Fruit fly (Drosophila melanogaster) whole organism, embryonic: ENCODE data around the gene CG43120.
A peak's percentile ranks its signal among the peaks of the same experiment; 100 is the strongest.

ENCODE experiments used
- Aef1 ChIP-seq: fragments of 200-800 bp; sonication (Bioruptor generic); IDR thresholded peaks from 3 replicates; pipeline ENCODE4 v1.3.6; 2022; ENCODE audit warnings: missing biosample characterization, missing genetic modification characterization
- Atf6 ChIP-seq: fragments of 200-800 bp; sonication (Bioruptor generic); IDR thresholded peaks from 2 replicates; pipeline ENCODE4 v1.3.6; 2022; ENCODE audit warnings: missing biosample characterization, missing genetic modification characterization
- B-H1 ChIP-seq: fragments of 200-800 bp; sonication (Bioruptor generic); IDR thresholded peaks from 3 replicates; pipeline ENCODE4 v1.3.6; 2022; ENCODE audit warnings: missing biosample characterization, missing genetic modification characterization
- CG10431 ChIP-seq: fragments of 200-800 bp; sonication (Bioruptor generic); optimal IDR thresholded peaks from 3 replicates; lab custom pipeline; 2018; ENCODE audit warnings: missing biosample characterization, mild to moderate bottlenecking, missing genetic modification characterization
- CG12659 ChIP-seq: fragments of 200-800 bp; sonication (Bioruptor generic); optimal IDR thresholded peaks from 3 replicates; lab custom pipeline; 2017; ENCODE audit warnings: mild to moderate bottlenecking, missing biosample characterization, missing genetic modification reagents, missing genetic modification characterization
- CG15601 ChIP-seq: fragments of 200-800 bp; sonication (Bioruptor generic); optimal IDR thresholded peaks from 3 replicates; lab custom pipeline; 2019; ENCODE audit warnings: missing biosample characterization, mild to moderate bottlenecking, missing genetic modification characterization, moderate library complexity
- CG17802 ChIP-seq: fragments of 200-800 bp; sonication (Bioruptor generic); optimal IDR thresholded peaks from 2 replicates; lab custom pipeline; 2018; ENCODE audit warnings: missing biosample characterization, mild to moderate bottlenecking, missing genetic modification characterization, moderate library complexity
- CG18262 ChIP-seq: fragments of 200-800 bp; optimal IDR thresholded peaks from 3 replicates; lab custom pipeline; 2019; ENCODE audit warnings: missing biosample characterization, mild to moderate bottlenecking, missing genetic modification characterization, moderate library complexity
- CG1832 ChIP-seq: fragments of 200-800 bp; sonication (Bioruptor generic); optimal IDR thresholded peaks from 2 replicates; lab custom pipeline; 2017; ENCODE audit warnings: missing biosample characterization, mild to moderate bottlenecking, missing genetic modification characterization, inconsistent platforms
- CG2116 ChIP-seq: fragments of 200-800 bp; sonication (Bioruptor generic); optimal IDR thresholded peaks from 3 replicates; lab custom pipeline; 2018; ENCODE audit warnings: missing biosample characterization, mild to moderate bottlenecking, missing genetic modification characterization
- CG2120 ChIP-seq: fragments of 200-800 bp; sonication (Bioruptor generic); optimal IDR thresholded peaks from 3 replicates; lab custom pipeline; 2016; ENCODE audit warnings: missing biosample characterization, missing genetic modification characterization
- CG5953 ChIP-seq: fragments of 200-800 bp; sonication (Bioruptor generic); IDR thresholded peaks from 2 replicates; pipeline ENCODE4 v1.3.6; 2022; ENCODE audit warnings: missing biosample characterization, missing genetic modification characterization
- CG6791 ChIP-seq: fragments of 200-800 bp; sonication (Bioruptor generic); IDR thresholded peaks from 3 replicates; pipeline ENCODE4 v1.3.6; 2022; ENCODE audit warnings: missing biosample characterization, missing genetic modification characterization; ENCODE audit not compliant: partially characterized antibody
- CG7839 ChIP-seq: fragments of 200-800 bp; sonication (Bioruptor generic); optimal IDR thresholded peaks from 3 replicates; lab custom pipeline; 2018; ENCODE audit warnings: missing biosample characterization, mild to moderate bottlenecking, missing genetic modification characterization, moderate library complexity
- CG8388 ChIP-seq: fragments of 200-800 bp; sonication (Bioruptor generic); optimal IDR thresholded peaks from 2 replicates; lab custom pipeline; 2019; ENCODE audit warnings: missing biosample characterization, mild to moderate bottlenecking, missing genetic modification characterization, moderate library complexity
- CG8944 ChIP-seq: fragments of 200-800 bp; sonication (Bioruptor generic); optimal IDR thresholded peaks from 3 replicates; lab custom pipeline; 2016; ENCODE audit warnings: missing biosample characterization, missing genetic modification characterization
- CG9727 ChIP-seq: fragments of 200-800 bp; sonication (Bioruptor generic); optimal IDR thresholded peaks from 3 replicates; lab custom pipeline; 2017; ENCODE audit warnings: missing biosample characterization, mild to moderate bottlenecking, missing genetic modification characterization
- CG9797 ChIP-seq: fragments of 200-800 bp; sonication (Bioruptor generic); optimal IDR thresholded peaks from 3 replicates; lab custom pipeline; 2018; ENCODE audit warnings: missing biosample characterization, mild to moderate bottlenecking, missing genetic modification characterization
- CoRest ChIP-seq: fragments of 200-800 bp; sonication (Bioruptor generic); optimal IDR thresholded peaks from 3 replicates; lab custom pipeline; 2018; ENCODE audit warnings: missing biosample characterization, mild to moderate bottlenecking, missing genetic modification characterization, moderate library complexity
- Dad ChIP-seq: fragments of 200-800 bp; sonication (Bioruptor generic); optimal IDR thresholded peaks from 3 replicates; lab custom pipeline; 2016; ENCODE audit warnings: missing biosample characterization, missing genetic modification characterization
- Dek ChIP-seq: fragments of 200-800 bp; sonication (Bioruptor generic); optimal IDR thresholded peaks from 3 replicates; lab custom pipeline; 2019; ENCODE audit warnings: missing biosample characterization, mild to moderate bottlenecking, missing genetic modification characterization, moderate library complexity
- Dp ChIP-seq: fragments of 200-800 bp; sonication (Bioruptor generic); optimal IDR thresholded peaks from 2 replicates; lab custom pipeline; 2018; ENCODE audit warnings: missing biosample characterization, mild to moderate bottlenecking, missing genetic modification characterization, moderate library complexity
- HLH3B ChIP-seq: fragments of 200-800 bp; sonication (Bioruptor generic); IDR thresholded peaks from 2 replicates; pipeline ENCODE4 v1.3.6; 2022; ENCODE audit warnings: missing biosample characterization, missing genetic modification characterization
- HLH54F ChIP-seq: fragments of 200-800 bp; sonication (Bioruptor generic); optimal IDR thresholded peaks from 3 replicates; lab custom pipeline; 2016; ENCODE audit warnings: missing biosample characterization, missing genetic modification characterization
- Hand ChIP-seq: fragments of 200-800 bp; sonication (Bioruptor generic); optimal IDR thresholded peaks from 2 replicates; lab custom pipeline; 2017; ENCODE audit warnings: mild to moderate bottlenecking, missing biosample characterization, missing genetic modification reagents, missing genetic modification characterization
- Hr51 ChIP-seq, 2 experiments: fragments of 200-800 bp; sonication (Bioruptor generic); optimal IDR thresholded peaks; 2 replicates in 1 of 2; 3 replicates in 1 of 2; lab custom pipeline; 2016 to 2018; ENCODE audit warnings: missing biosample characterization in 2 of 2, missing genetic modification characterization in 2 of 2, mild to moderate bottlenecking in 1 of 2, moderate library complexity in 1 of 2
- Lim3 ChIP-seq: fragments of 200-800 bp; sonication (Bioruptor generic); IDR thresholded peaks from 2 replicates; pipeline ENCODE4 v1.3.6; 2022; ENCODE audit warnings: missing biosample characterization, missing genetic modification characterization
- Meics ChIP-seq: fragments of 200-800 bp; sonication (Bioruptor generic); optimal IDR thresholded peaks from 2 replicates; lab custom pipeline; 2017; ENCODE audit warnings: missing biosample characterization, mild to moderate bottlenecking, missing genetic modification characterization
- NfI ChIP-seq: fragments of 200-800 bp; sonication (Bioruptor generic); optimal IDR thresholded peaks from 3 replicates; lab custom pipeline; 2018; ENCODE audit warnings: missing biosample characterization, mild to moderate bottlenecking, missing genetic modification characterization, moderate library complexity
- PHDP ChIP-seq: fragments of 200-800 bp; sonication (Bioruptor generic); optimal IDR thresholded peaks from 3 replicates; lab custom pipeline; 2018; ENCODE audit warnings: missing biosample characterization, mild to moderate bottlenecking, missing genetic modification characterization, moderate library complexity
- Rfx ChIP-seq: fragments of 200-800 bp; sonication (Bioruptor generic); IDR thresholded peaks from 2 replicates; pipeline ENCODE4 v1.3.6; 2022; ENCODE audit warnings: missing biosample characterization, missing genetic modification characterization
- YL-1 ChIP-seq: fragments of 200-800 bp; sonication (Bioruptor generic); optimal IDR thresholded peaks from 3 replicates; lab custom pipeline; 2017; ENCODE audit warnings: missing biosample characterization, mild to moderate bottlenecking, missing genetic modification characterization
- bigmax ChIP-seq: fragments of 200-800 bp; sonication (Bioruptor generic); optimal IDR thresholded peaks from 2 replicates; lab custom pipeline; 2018; ENCODE audit warnings: missing biosample characterization, mild to moderate bottlenecking, missing genetic modification characterization
- br ChIP-seq: fragments of >200 bp; optimal IDR thresholded peaks from 2 replicates; lab custom pipeline; 2017
- cad ChIP-seq: fragments of >200 bp; optimal IDR thresholded peaks from 2 replicates; lab custom pipeline; 2017; ENCODE audit warnings: missing biosample characterization, missing genetic modification characterization
- ci ChIP-seq: fragments of 200-800 bp; sonication (Bioruptor generic); IDR thresholded peaks from 3 replicates; pipeline ENCODE4 v1.3.6; 2022; ENCODE audit warnings: missing biosample characterization, missing genetic modification characterization
- corto ChIP-seq: fragments of 200-800 bp; sonication (Bioruptor generic); optimal IDR thresholded peaks from 2 replicates; lab custom pipeline; 2016; ENCODE audit warnings: missing biosample characterization, mild to moderate bottlenecking, missing genetic modification characterization, moderate library complexity
- jing ChIP-seq: fragments of 200-800 bp; sonication (Bioruptor generic); optimal IDR thresholded peaks from 2 replicates; lab custom pipeline; 2018; ENCODE audit warnings: missing biosample characterization, mild to moderate bottlenecking, missing genetic modification characterization
- lilli ChIP-seq: fragments of 200-800 bp; sonication (Bioruptor generic); optimal IDR thresholded peaks from 3 replicates; lab custom pipeline; 2016; ENCODE audit warnings: missing biosample characterization, missing genetic modification characterization
- mld ChIP-seq: fragments of 200-800 bp; sonication (Bioruptor generic); IDR thresholded peaks from 3 replicates; pipeline ENCODE4 v1.3.6; 2022; ENCODE audit warnings: missing biosample characterization, missing genetic modification characterization; ENCODE audit not compliant: partially characterized antibody
- p53 ChIP-seq: fragments of 200-800 bp; sonication (Bioruptor generic); optimal IDR thresholded peaks from 2 replicates; lab custom pipeline; 2016; ENCODE audit warnings: missing biosample characterization, missing genetic modification characterization
- ranshi ChIP-seq: fragments of 200-800 bp; sonication (Bioruptor generic); IDR thresholded peaks from 2 replicates; pipeline ENCODE4 v1.3.6; 2022; ENCODE audit warnings: missing biosample characterization, missing genetic modification characterization
- scrt ChIP-seq: fragments of 200-800 bp; sonication (Bioruptor generic); optimal IDR thresholded peaks from 2 replicates; lab custom pipeline; 2018; ENCODE audit warnings: missing biosample characterization, mild to moderate bottlenecking, missing genetic modification characterization, moderate library complexity
- sna ChIP-seq: fragments of 200-800 bp; sonication (Bioruptor generic); IDR thresholded peaks from 2 replicates; pipeline ENCODE4 v1.3.6; 2022; ENCODE audit warnings: missing biosample characterization, missing genetic modification characterization; ENCODE audit not compliant: partially characterized antibody
- so ChIP-seq: fragments of 200-800 bp; sonication (Bioruptor generic); IDR thresholded peaks from 3 replicates; pipeline ENCODE4 v1.3.6; 2022; ENCODE audit warnings: missing biosample characterization, missing genetic modification characterization
- unc-4 ChIP-seq: fragments of 200-800 bp; sonication (Bioruptor generic); IDR thresholded peaks from 2 replicates; pipeline ENCODE4 v1.3.6; 2022; ENCODE audit warnings: missing biosample characterization, missing genetic modification characterization; ENCODE audit not compliant: partially characterized antibody
- unpg ChIP-seq: fragments of 200-800 bp; sonication (Bioruptor generic); optimal IDR thresholded peaks from 3 replicates; lab custom pipeline; 2018; ENCODE audit warnings: missing biosample characterization, mild to moderate bottlenecking, missing genetic modification characterization, moderate library complexity
- zen ChIP-seq: fragments of 200-800 bp; sonication (Bioruptor generic); optimal IDR thresholded peaks from 3 replicates; lab custom pipeline; 2018; ENCODE audit warnings: missing biosample characterization, mild to moderate bottlenecking, missing genetic modification characterization, moderate library complexity

Gene CG43120

dm6 chr3L:14363103-14363751 is 18.5 kb upstream of the CG43120 start (continued):
- TF ChIP-seq Dad (GFP tag; lab: Kevin White, UChicago) (no peak), zen (tag; lab: Kevin White, UChicago) (no peak), lilli (peak; percentile 6), CG9797 (GFP tag; lab: Kevin White, UChicago) (no peak), CG10431 (no peak), sna (no peak), CoRest (tag; lab: Kevin White, UChicago) (peak; percentile 70), PHDP (peak; percentile 45), Dek (tag; lab: Kevin White, UChicago) (peak; percentile 17), HLH54F (GFP tag; lab: Kevin White, UChicago) (no peak), Rfx (no peak), CG5953 (0 out of 2 replicates have a peak, but pooled peaks have one; percentile 30), CG6791 (GFP tag; lab: Robert Waterston, UW) (0 out of 3 replicates have a peak, but pooled peaks have one; percentile 16), Atf6 (GFP tag; lab: Robert Waterston, UW) (0 out of 2 replicates have a peak, but pooled peaks have one; percentile 34), CG17802 (no peak), Meics (peak; percentile 38), YL-1 (GFP tag; lab: Kevin White, UChicago) (no peak), CG18262 (tag; lab: Kevin White, UChicago) (peak; percentile 70), CG15601 (tag; lab: Kevin White, UChicago) (no peak), bigmax (GFP tag; lab: Kevin White, UChicago) (no peak), unc-4 (GFP tag; lab: Robert Waterston, UW) (no peak), CG7839 (tag; lab: Kevin White, UChicago) (peak; percentile 67), CG9727 (GFP tag; lab: Kevin White, UChicago) (peak; percentile 21), CG8944 (no peak), CG1832 (GFP tag; lab: Kevin White, UChicago) (no peak), HLH3B (GFP tag; lab: Robert Waterston, UW) (peak; percentile 55; the same call in 1 of the 2 replicates), p53 (GFP tag; lab: Kevin White, UChicago) (no peak), Dp (GFP tag; lab: Kevin White, UChicago) (no peak), so (0 out of 3 replicates have a peak, but pooled peaks have one; percentile 30), ranshi (0 out of 2 replicates have a peak, but pooled peaks have one; percentile 14), CG2116 (GFP tag; lab: Kevin White, UChicago) (no peak), cad (no peak), scrt (GFP tag; lab: Kevin White, UChicago) (no peak), Lim3 (peak; percentile 58; the same call in 1 of the 2 replicates), Hand (GFP tag; lab: Kevin White, UChicago) (no peak), CG8388 (peak; percentile 38), ci (GFP tag; lab: Robert Waterston, UW) (0 out of 3 replicates have a peak, but pooled peaks have one; percentile 32), CG2120 (peak; percentile 3), br (lab: Kevin White, UChicago) (no peak), B-H1 (peak; percentile 43; the same call in 1 of the 3 replicates), NfI (GFP tag; lab: Kevin White, UChicago) (peak; percentile 24), CG12659 (peak; percentile 31), corto (GFP tag; lab: Kevin White, UChicago) (no peak), Hr51 (GFP tag; optimal IDR thresholded peaks at IDR 0.05; lab: Kevin White, UChicago) (peak in 1 of 2 experiments; percentile 77), unpg (peak; percentile 54), mld (GFP tag; lab: Robert Waterston, UW) (no peak), Aef1 (GFP tag; lab: Robert Waterston, UW) (0 out of 3 replicates have a peak, but pooled peaks have one; percentile 21), jing (peak; percentile 10)
